Fruit fly (Drosophila melanogaster) ovary, adult (tissue): ENCODE data around the gene CG45067.

Source experiments
- CG17801 ChIP-seq: fragments of 200-800 bp; optimal IDR thresholded peaks from 2 replicates; lab custom pipeline; 2019; ENCODE audit warnings: missing biosample characterization, mild to moderate bottlenecking, missing genetic modification characterization, moderate library complexity; ENCODE audit not compliant: partially characterized antibody

CG45067 gene

dm6 chr3L:3078398-3079155 is 35.7 kb downstream of the CG45067 start:
- no peak for TF ChIP-seq CG17801

dm6 chr3L:3077568-3078107 is 36.6 kb downstream of the CG45067 start:
- peak; percentile 83 for TF ChIP-seq CG17801

dm6 chr3L:3076954-3077353 is 37.3 kb downstream of the CG45067 start:
- TF ChIP-seq CG17801, result no peak

- TF ChIP-seq CG17801, result no peak
Measured at dm6 chr3L:3074805-3075204, 39.5 kb downstream of the CG45067 start.

DNA sequence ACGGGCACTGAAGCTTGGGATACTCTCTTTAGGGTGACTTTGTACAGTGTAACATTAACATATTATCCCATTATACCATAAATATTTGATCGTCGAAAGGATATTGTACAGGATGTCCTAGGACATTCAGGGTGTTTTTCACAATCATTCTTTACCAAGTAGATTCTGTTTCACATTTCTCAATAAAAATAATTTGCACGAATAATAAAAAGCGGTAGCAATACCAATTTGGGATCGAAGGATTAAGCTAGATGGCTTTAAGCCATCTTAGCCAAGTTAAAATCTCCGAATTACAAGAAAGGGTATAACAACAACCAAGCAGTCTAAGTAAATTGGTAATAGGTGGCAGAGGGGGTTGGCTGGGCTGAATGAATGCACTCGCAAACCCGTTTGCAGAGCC is 39.9 kb downstream of the CG45067 start:
- no peak for TF ChIP-seq CG17801

DNA sequence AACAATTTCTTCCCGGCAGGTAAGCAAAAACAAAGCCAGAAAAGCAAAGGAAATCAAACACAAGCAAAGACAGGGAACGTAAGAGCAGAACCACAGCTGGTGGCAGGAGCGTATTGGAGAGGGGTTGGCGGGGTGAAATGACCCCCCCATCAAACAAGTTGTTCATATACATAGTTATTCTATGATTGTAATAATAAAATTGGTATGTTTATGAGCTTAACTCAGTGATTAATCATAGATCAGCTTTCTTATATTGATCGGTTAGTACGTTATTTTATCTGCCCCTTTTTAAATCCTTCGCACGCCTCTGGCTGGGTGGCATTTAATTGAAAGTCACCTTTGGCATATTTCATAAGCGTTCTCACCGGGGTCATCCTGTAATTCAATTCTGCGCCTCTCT is 40.8 kb downstream of the CG45067 start:
- TF ChIP-seq CG17801, result no peak

DNA sequence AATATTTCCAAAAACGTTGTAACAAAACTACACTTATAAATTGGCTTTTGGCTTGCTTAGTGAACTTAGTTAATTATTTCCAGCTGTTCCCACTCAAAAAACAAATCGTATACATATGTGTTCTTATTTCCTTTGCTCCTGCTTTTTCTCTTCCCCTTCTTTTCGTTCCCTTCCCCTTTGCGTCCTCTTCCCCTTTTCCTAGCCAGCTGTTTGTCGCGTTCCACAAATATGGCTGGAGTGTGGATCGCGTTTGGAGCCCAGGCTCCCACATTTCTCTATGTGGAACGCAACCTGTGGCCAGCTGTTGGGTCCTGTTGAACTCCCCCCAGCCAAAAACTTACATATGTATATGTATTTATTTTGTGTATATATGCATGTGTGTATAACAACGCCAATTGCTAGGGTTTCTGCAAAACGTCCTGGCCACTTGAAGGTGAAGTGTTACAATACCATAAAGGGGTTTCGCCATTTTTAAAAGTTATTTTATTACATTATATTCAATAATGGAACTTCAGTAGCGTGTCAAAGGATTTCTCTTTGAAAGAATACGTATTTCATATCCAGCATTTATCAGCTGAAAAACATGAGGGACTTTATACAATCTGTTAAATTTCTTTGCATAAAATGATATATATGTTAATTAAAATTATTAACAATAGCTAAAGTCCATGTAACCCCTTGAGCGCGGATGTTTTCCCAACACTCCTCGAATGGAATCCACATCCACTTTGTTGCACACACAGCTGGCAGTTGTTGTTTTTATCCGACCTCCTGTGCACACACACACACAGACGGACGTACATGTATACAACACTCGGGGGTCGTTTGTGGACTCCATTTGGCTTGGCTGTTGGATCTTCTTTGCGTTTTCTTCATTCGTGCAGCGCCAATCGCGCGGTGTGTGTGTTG is 42.3 kb downstream of the CG45067 start:
- TF ChIP-seq CG17801, result no peak

DNA sequence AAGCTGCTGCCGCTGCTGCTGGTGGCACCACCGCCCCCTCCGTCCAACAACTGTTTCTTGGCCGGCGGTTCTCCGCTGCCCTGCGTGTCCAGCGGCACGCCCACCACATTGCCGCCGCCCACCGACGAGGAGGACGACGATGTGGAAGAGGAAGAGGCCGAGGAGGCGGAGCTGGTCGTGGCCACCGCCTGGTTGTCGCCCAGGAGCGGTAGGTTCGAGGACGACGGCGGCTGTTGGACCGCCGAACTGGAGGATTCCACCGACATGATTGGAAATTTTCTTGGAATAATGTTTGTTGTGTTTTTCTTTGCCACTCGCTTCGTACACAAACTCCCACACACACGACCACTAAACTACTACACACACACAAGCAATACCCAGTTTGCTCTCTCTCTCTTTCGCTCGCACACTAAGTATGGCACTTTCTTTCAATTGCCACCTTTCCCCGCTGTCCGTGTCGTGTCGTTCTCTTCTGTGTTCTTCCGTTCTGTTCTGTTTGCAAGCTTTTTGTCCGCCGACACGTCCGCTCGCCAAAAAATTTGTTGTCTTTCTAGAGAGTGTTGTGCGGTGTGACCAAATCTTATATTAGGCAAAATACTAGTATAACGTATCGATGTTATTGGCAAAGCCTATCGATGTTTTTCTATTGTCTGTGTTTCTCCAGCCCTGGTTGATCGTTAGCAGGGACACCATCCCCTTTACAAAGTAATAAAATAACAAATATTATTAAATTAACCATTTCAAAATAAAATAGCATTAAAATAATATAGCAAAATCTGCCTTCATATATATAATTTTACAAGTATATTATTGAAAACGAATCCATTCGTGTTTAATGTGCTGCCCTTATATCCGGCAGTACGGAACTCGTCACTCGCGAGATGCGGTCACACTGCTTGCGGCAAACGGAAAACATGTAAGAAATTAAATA is 43.7 kb downstream of the CG45067 start, which contains the start of the genes CG32486 and PAN3:
TSS of gene CG32486 (minus strand) at position 566 of the 931 bp plus-strand sequence.
TSS of gene PAN3 (plus strand) at position 860 of the 931 bp plus-strand sequence.
- peak; percentile 83 for TF ChIP-seq CG17801

DNA sequence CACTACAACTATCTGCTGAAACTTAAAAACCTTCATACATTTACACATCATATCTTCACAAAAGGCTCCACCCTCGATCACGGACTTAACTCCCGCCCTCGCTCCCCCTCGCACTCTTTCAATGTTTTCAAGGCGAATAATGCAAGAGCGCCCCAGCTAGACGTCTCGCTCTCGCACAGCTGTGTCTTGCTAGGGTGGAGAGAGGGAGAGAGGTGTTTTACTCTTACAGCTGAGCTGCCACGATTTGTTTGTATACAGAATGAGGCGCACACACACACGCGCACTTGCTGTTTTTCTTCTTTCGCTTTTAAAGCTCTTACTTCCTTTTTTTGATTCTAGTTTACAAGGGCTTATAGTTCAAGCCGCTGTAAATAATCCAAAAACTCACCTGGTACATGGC is 44.5 kb downstream of the CG45067 start:
- no peak for TF ChIP-seq CG17801
